Worm (Caenorhabditis elegans): ENCODE measurements around the gene col-167.

Gene col-167

DNA sequence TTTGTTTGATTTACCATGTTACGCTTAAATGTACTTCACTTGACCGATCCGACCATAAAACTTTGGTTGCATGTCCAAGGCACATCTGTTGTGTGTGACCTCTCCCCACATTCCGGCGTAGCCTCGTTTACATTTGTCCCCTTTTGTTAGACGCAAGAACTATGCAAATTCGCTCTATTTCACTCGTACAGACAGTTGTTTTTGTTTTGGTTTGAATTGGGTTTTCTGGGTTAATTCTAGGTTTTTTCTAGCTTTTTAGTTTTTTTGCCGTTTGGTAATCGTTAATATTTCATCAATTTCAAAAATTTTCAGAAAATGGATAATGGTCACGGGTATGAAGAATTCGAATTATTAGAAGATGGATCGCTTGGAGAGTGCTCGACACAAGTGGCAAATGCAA lies 30.5 kb upstream of the col-167 start, which contains the start of gene mom-1:
TSS of gene mom-1 (plus strand) at position 301 of the 400 bp plus-strand sequence.
- no peak for TF ChIP-seq ceh-16 (tag; optimal IDR thresholded peaks at IDR 0.05)
- no peak for TF ChIP-seq lin-13 (GFP tag; optimal IDR thresholded peaks at IDR 0.05)
- no peak for TF ChIP-seq unc-39 (tag; optimal IDR thresholded peaks at IDR 0.05)
- no peak for TF ChIP-seq nhr-23 (tag; optimal IDR thresholded peaks at IDR 0.05)
- no peak for TF ChIP-seq nhr-6 (tag; optimal IDR thresholded peaks at IDR 0.05)
- TF ChIP-seq blmp-1 (tag; optimal IDR thresholded peaks at IDR 0.05; ENCODE audit: insufficient read depth), result no peak
- no peak for TF ChIP-seq nhr-21 (tag; optimal IDR thresholded peaks at IDR 0.05)
- TF ChIP-seq ZK546.5 (tag; optimal IDR thresholded peaks at IDR 0.05), result no peak
- TF ChIP-seq lin-39 (tag; optimal IDR thresholded peaks at IDR 0.05), result no peak
- TF ChIP-seq elt-3 (tag; optimal IDR thresholded peaks at IDR 0.05), result no peak
- TF ChIP-seq mdl-1 (tag; optimal IDR thresholded peaks at IDR 0.05), result no peak
- TF ChIP-seq ama-1 (optimal IDR thresholded peaks at IDR 0.05), result no peak

DNA sequence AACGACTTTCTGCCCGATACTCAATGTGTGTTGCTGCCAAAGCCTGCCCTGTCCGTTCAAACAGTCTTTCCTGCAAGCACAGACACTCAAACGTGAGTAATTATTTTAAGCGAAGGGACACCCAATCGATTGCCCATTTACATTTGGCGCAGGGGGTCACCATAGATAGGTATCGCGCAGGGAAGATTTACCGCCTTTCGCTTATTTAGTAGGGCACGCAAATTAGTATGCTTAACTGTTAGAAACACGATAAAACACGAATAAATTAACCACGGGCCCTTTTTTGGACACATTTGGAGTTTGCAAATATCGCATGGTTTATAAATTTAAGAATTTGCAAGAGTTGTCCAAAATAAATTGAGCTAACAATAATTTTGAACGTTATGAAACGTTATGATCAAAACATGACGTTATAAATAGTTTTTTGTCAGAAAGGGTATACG lies 26.9 kb upstream of the col-167 start:
- peak; percentile 100 for TF ChIP-seq nhr-129 (tag; optimal IDR thresholded peaks at IDR 0.05)
- TF ChIP-seq dmd-4 (tag; optimal IDR thresholded peaks at IDR 0.05), result peak; percentile 81
- TF ChIP-seq nhr-12 (tag; optimal IDR thresholded peaks at IDR 0.05), result peak; percentile 70
- TF ChIP-seq nhr-21 (tag; optimal IDR thresholded peaks at IDR 0.05), result peak; percentile 100
- peak; percentile 95 for TF ChIP-seq elt-3 (tag; optimal IDR thresholded peaks at IDR 0.05)
- peak; percentile 99 for TF ChIP-seq mab-5 (tag; optimal IDR thresholded peaks at IDR 0.05)
- peak; percentile 97 for TF ChIP-seq nhr-77 (tag; optimal IDR thresholded peaks at IDR 0.05)
- peak; percentile 99 for TF ChIP-seq sma-9 (GFP tag; optimal IDR thresholded peaks at IDR 0.05)
- TF ChIP-seq sma-9 (tag; optimal IDR thresholded peaks at IDR 0.05), result peak; percentile 95
- peak; percentile 50 for TF ChIP-seq peb-1 (tag; optimal IDR thresholded peaks at IDR 0.05)
- TF ChIP-seq gmeb-1 (tag; optimal IDR thresholded peaks at IDR 0.05), result peak; percentile 96
- peak; percentile 93 for TF ChIP-seq lin-39 (tag; optimal IDR thresholded peaks at IDR 0.05)
- TF ChIP-seq sem-4 (tag; optimal IDR thresholded peaks at IDR 0.05), result peak; percentile 97
- TF ChIP-seq lin-11 (tag; optimal IDR thresholded peaks at IDR 0.05), result peak; percentile 99
- TF ChIP-seq zag-1 (tag; optimal IDR thresholded peaks at IDR 0.05), result peak; percentile 98
- TF ChIP-seq ceh-82 (tag; optimal IDR thresholded peaks at IDR 0.05), result peak; percentile 99
- TF ChIP-seq fos-1 (tag; optimal IDR thresholded peaks at IDR 0.05), result peak; percentile 99
- TF ChIP-seq mdl-1 (tag; optimal IDR thresholded peaks at IDR 0.05), result peak; percentile 94 to 96
- peak; percentile 99 for TF ChIP-seq sma-3 (GFP tag; optimal IDR thresholded peaks at IDR 0.05)
- TF ChIP-seq ztf-1 (GFP tag; conservative IDR thresholded peaks at IDR 0.05), result peak; percentile 95
- TF ChIP-seq Y55F3AM.14 (GFP tag; optimal IDR thresholded peaks at IDR 0.05), result peak; percentile 95
- TF ChIP-seq nhr-10 (tag; optimal IDR thresholded peaks at IDR 0.05), result peak; percentile 99
- TF ChIP-seq mbf-1 (tag; optimal IDR thresholded peaks at IDR 0.05), result peak; percentile 77
- TF ChIP-seq snpc-4 (tag; optimal IDR thresholded peaks at IDR 0.05), result peak; percentile 88
- peak; percentile 81 for TF ChIP-seq R02D3.7 (tag; optimal IDR thresholded peaks at IDR 0.05)
- peak; percentile 82 for TF ChIP-seq blmp-1 (tag; optimal IDR thresholded peaks at IDR 0.05; ENCODE audit: insufficient read depth)
- peak; percentile 84 for TF ChIP-seq ztf-11 (tag; optimal IDR thresholded peaks at IDR 0.05)
- peak; percentile 87 for TF ChIP-seq aly-2 (tag; optimal IDR thresholded peaks at IDR 0.05)
- TF ChIP-seq unc-39 (tag; optimal IDR thresholded peaks at IDR 0.05), result peak; percentile 97
- peak; percentile 99 for TF ChIP-seq F13H6.1 (tag; optimal IDR thresholded peaks at IDR 0.05)
- peak; percentile 56 for TF ChIP-seq ama-1 (optimal IDR thresholded peaks at IDR 0.05)
- TF ChIP-seq nhr-25 (tag; optimal IDR thresholded peaks at IDR 0.05), result peak; percentile 99
- TF ChIP-seq lsy-2 (tag; optimal IDR thresholded peaks at IDR 0.05), result peak; percentile 97
- peak; percentile 88 for TF ChIP-seq ZK546.5 (tag; optimal IDR thresholded peaks at IDR 0.05)
- TF ChIP-seq nhr-237 (tag; optimal IDR thresholded peaks at IDR 0.05), result peak; percentile 99
- TF ChIP-seq crh-2 (tag; optimal IDR thresholded peaks at IDR 0.05), result peak; percentile 100
- peak; percentile 99 for TF ChIP-seq ceh-16 (tag; optimal IDR thresholded peaks at IDR 0.05)
- peak; percentile 76 for TF ChIP-seq nhr-11 (tag; optimal IDR thresholded peaks at IDR 0.05)
- TF ChIP-seq nhr-23 (tag; optimal IDR thresholded peaks at IDR 0.05), result no peak
- peak; percentile 94 for TF ChIP-seq unc-62 (GFP tag; optimal IDR thresholded peaks at IDR 0.05)
- TF ChIP-seq elt-1 (tag; optimal IDR thresholded peaks at IDR 0.05), result peak; percentile 50
- TF ChIP-seq skn-1 (tag; optimal IDR thresholded peaks at IDR 0.05), result peak; percentile 86
- peak; percentile 99 for TF ChIP-seq egl-27 (tag; optimal IDR thresholded peaks at IDR 0.05)
- peak; percentile 100 for TF ChIP-seq unc-55 (GFP tag; optimal IDR thresholded peaks at IDR 0.05)
- peak; percentile 99 for TF ChIP-seq lin-13 (GFP tag; optimal IDR thresholded peaks at IDR 0.05)
- peak; percentile 98 for TF ChIP-seq C34F6.9 (tag; optimal IDR thresholded peaks at IDR 0.05)
- peak; percentile 99 for TF ChIP-seq nhr-6 (tag; optimal IDR thresholded peaks at IDR 0.05)
- TF ChIP-seq ztf-4 (tag; optimal IDR thresholded peaks at IDR 0.05), result peak; percentile 97
- TF ChIP-seq alr-1 (tag; optimal IDR thresholded peaks at IDR 0.05), result no peak
